Worm (Caenorhabditis elegans): ENCODE data around the gene txt-13.

The txt-13 gene

ce11 chrII:10578843-10579430 is 8.5 kb downstream of the txt-13 start, which contains the start of gene rpb-6:
Gene rpb-6, plus strand, starts transcription at chrII:10579380.
- no peak for TF ChIP-seq snpc-4 (tag; optimal IDR thresholded peaks at IDR 0.05)
- no peak for TF ChIP-seq F13H6.1 (tag; optimal IDR thresholded peaks at IDR 0.05)
- TF ChIP-seq ztf-4 (tag; optimal IDR thresholded peaks at IDR 0.05) = no peak
- no peak for TF ChIP-seq Y55F3AM.14 (GFP tag; optimal IDR thresholded peaks at IDR 0.05)
- TF ChIP-seq unc-55 (GFP tag; optimal IDR thresholded peaks at IDR 0.05) = peak; percentile 56
- TF ChIP-seq nhr-23 (tag; optimal IDR thresholded peaks at IDR 0.05) = no peak
- TF ChIP-seq ceh-82 (tag; optimal IDR thresholded peaks at IDR 0.05) = no peak
- no peak for TF ChIP-seq ztf-1 (GFP tag; conservative IDR thresholded peaks at IDR 0.05)
- TF ChIP-seq elt-3 (tag; optimal IDR thresholded peaks at IDR 0.05) = no peak
- peak; percentile 78 for TF ChIP-seq gmeb-1 (tag; optimal IDR thresholded peaks at IDR 0.05)
- no peak for TF ChIP-seq crh-2 (tag; optimal IDR thresholded peaks at IDR 0.05)
- TF ChIP-seq unc-39 (tag; optimal IDR thresholded peaks at IDR 0.05) = no peak
- TF ChIP-seq unc-62 (GFP tag; optimal IDR thresholded peaks at IDR 0.05) = no peak
- TF ChIP-seq peb-1 (tag; optimal IDR thresholded peaks at IDR 0.05) = no peak
- TF ChIP-seq mbf-1 (tag; optimal IDR thresholded peaks at IDR 0.05) = no peak
- TF ChIP-seq nhr-25 (tag; optimal IDR thresholded peaks at IDR 0.05) = no peak
- TF ChIP-seq lsy-2 (tag; optimal IDR thresholded peaks at IDR 0.05) = peak in 1 of 2 experiments; percentile 59
- no peak for TF ChIP-seq ZK546.5 (tag; optimal IDR thresholded peaks at IDR 0.05)
- no peak for TF ChIP-seq zag-1 (tag; optimal IDR thresholded peaks at IDR 0.05)

- no peak for TF ChIP-seq nhr-237 (tag; optimal IDR thresholded peaks at IDR 0.05)
- no peak for TF ChIP-seq nhr-10 (tag; optimal IDR thresholded peaks at IDR 0.05)
- no peak for TF ChIP-seq blmp-1 (tag; optimal IDR thresholded peaks at IDR 0.05; ENCODE audit: insufficient read depth)
- no peak for TF ChIP-seq ztf-1 (GFP tag; conservative IDR thresholded peaks at IDR 0.05)
- no peak for TF ChIP-seq lin-39 (tag; optimal IDR thresholded peaks at IDR 0.05)
- TF ChIP-seq mbf-1 (tag; optimal IDR thresholded peaks at IDR 0.05) = no peak
- no peak for TF ChIP-seq ztf-11 (tag; optimal IDR thresholded peaks at IDR 0.05)
- TF ChIP-seq snpc-4 (tag; optimal IDR thresholded peaks at IDR 0.05) = no peak
- no peak for TF ChIP-seq C34F6.9 (tag; optimal IDR thresholded peaks at IDR 0.05)
- no peak for TF ChIP-seq egl-27 (tag; optimal IDR thresholded peaks at IDR 0.05)
- TF ChIP-seq sem-4 (tag; optimal IDR thresholded peaks at IDR 0.05) = no peak
- no peak for TF ChIP-seq nhr-21 (tag; optimal IDR thresholded peaks at IDR 0.05)
- TF ChIP-seq lin-11 (tag; optimal IDR thresholded peaks at IDR 0.05) = no peak
- TF ChIP-seq unc-62 (GFP tag; optimal IDR thresholded peaks at IDR 0.05) = no peak
Measured at ce11 chrII:10579655-10580054, 9.3 kb downstream of the txt-13 start, which contains the start of gene dohh-1. Gene dohh-1, plus strand, starts transcription at chrII:10579955.

ce11 chrII:10580833-10581232 is 10.4 kb downstream of the txt-13 start, which contains the start of gene dap-3:
Gene dap-3, plus strand, starts transcription at chrII:10581133.
- TF ChIP-seq ztf-1 (GFP tag; conservative IDR thresholded peaks at IDR 0.05) (no peak), lin-39 (tag; optimal IDR thresholded peaks at IDR 0.05) (no peak), R02D3.7 (tag; optimal IDR thresholded peaks at IDR 0.05) (no peak), blmp-1 (tag; optimal IDR thresholded peaks at IDR 0.05; ENCODE audit: insufficient read depth) (no peak), crh-2 (tag; optimal IDR thresholded peaks at IDR 0.05) (no peak)

- TF ChIP-seq ceh-82 (tag; optimal IDR thresholded peaks at IDR 0.05) (no peak), ZK546.5 (tag; optimal IDR thresholded peaks at IDR 0.05) (no peak), lin-11 (tag; optimal IDR thresholded peaks at IDR 0.05) (no peak), sma-3 (GFP tag; optimal IDR thresholded peaks at IDR 0.05) (no peak), alr-1 (tag; optimal IDR thresholded peaks at IDR 0.05) (no peak), nhr-77 (tag; optimal IDR thresholded peaks at IDR 0.05) (no peak), R02D3.7 (tag; optimal IDR thresholded peaks at IDR 0.05) (no peak), dmd-4 (tag; optimal IDR thresholded peaks at IDR 0.05) (no peak), nhr-10 (tag; optimal IDR thresholded peaks at IDR 0.05) (no peak), sem-4 (tag; optimal IDR thresholded peaks at IDR 0.05) (no peak), unc-62 (GFP tag; optimal IDR thresholded peaks at IDR 0.05) (no peak), C34F6.9 (tag; optimal IDR thresholded peaks at IDR 0.05) (no peak), mdl-1 (tag; optimal IDR thresholded peaks at IDR 0.05) (no peak), lin-39 (tag; optimal IDR thresholded peaks at IDR 0.05) (no peak), lin-13 (GFP tag; optimal IDR thresholded peaks at IDR 0.05) (no peak), ama-1 (optimal IDR thresholded peaks at IDR 0.05) (no peak), lsy-2 (tag; optimal IDR thresholded peaks at IDR 0.05) (no peak), zag-1 (tag; optimal IDR thresholded peaks at IDR 0.05) (no peak), nhr-237 (tag; optimal IDR thresholded peaks at IDR 0.05) (no peak)
Measured at ce11 chrII:10582318-10582717, 11.9 kb downstream of the txt-13 start, which contains the start of gene mrps-22. Gene mrps-22, plus strand, starts transcription at chrII:10582618.

Measured in whole organism, L2 larva.